Worm (Caenorhabditis elegans) whole organism, mixed stage, embryonic: ENCODE measurements around the gene nop-1.

ENCODE experiments used
- M03D4.4 ChIP-seq: sonication (generic microtip); optimal IDR thresholded peaks from 2 replicates; lab custom pipeline; 2017; ENCODE audit warnings: mild to moderate bottlenecking, missing genetic modification characterization, missing compliant biosample characterization
- bed-3 ChIP-seq: fragments of 200-800 bp; sonication (Bioruptor generic); optimal IDR thresholded peaks from 3 replicates; lab custom pipeline; 2018; ENCODE audit warnings: mild to moderate bottlenecking, missing genetic modification characterization, moderate library complexity, missing compliant biosample characterization
- ceh-39 ChIP-seq: fragments of 150-350 bp; optimal IDR thresholded peaks from 2 replicates; lab custom pipeline; 2014; ENCODE audit warnings: missing biosample characterization, missing genetic modification characterization
- ceh-43 ChIP-seq: fragments of 200-800 bp; sonication (Bioruptor generic); optimal IDR thresholded peaks from 2 replicates; lab custom pipeline; 2018; ENCODE audit warnings: mild to moderate bottlenecking, missing genetic modification characterization, moderate library complexity, missing compliant biosample characterization
- ces-1 ChIP-seq: fragments of 150-350 bp; optimal IDR thresholded peaks from 2 replicates; lab custom pipeline; 2014; ENCODE audit warnings: missing biosample characterization, missing genetic modification reagents, missing genetic modification characterization
- drap-1 ChIP-seq: fragments of 200-800 bp; sonication (Bioruptor generic); optimal IDR thresholded peaks from 3 replicates; lab custom pipeline; 2018; ENCODE audit warnings: mild to moderate bottlenecking, missing genetic modification characterization, missing compliant biosample characterization
- elt-1 ChIP-seq: sonication (generic microtip); optimal IDR thresholded peaks from 2 replicates; lab custom pipeline; 2017; ENCODE audit warnings: missing genetic modification characterization, mild to moderate bottlenecking, missing compliant biosample characterization, antibody characterized with exemption, moderate library complexity, borderline replicate concordance; ENCODE audit not compliant: insufficient read depth
- elt-3 ChIP-seq: fragments of 150-350 bp; optimal IDR thresholded peaks from 2 replicates; lab custom pipeline; 2014; ENCODE audit warnings: missing biosample characterization, missing genetic modification characterization
- ham-2 ChIP-seq: fragments of 200-800 bp; sonication (Bioruptor generic); optimal IDR thresholded peaks from 2 replicates; lab custom pipeline; 2018; ENCODE audit warnings: mild to moderate bottlenecking, missing genetic modification characterization, missing compliant biosample characterization
- hlh-1 ChIP-seq: fragments of 150-350 bp; optimal IDR thresholded peaks from 2 replicates; lab custom pipeline; 2014; ENCODE audit warnings: missing biosample characterization, missing genetic modification reagents, missing genetic modification characterization
- lin-32 ChIP-seq: fragments of 200-800 bp; sonication (Bioruptor generic); optimal IDR thresholded peaks from 2 replicates; lab custom pipeline; 2018; ENCODE audit warnings: mild to moderate bottlenecking, missing genetic modification characterization, missing compliant biosample characterization
- lsy-2 ChIP-seq: fragments of 150-350 bp; optimal IDR thresholded peaks from 2 replicates; lab custom pipeline; 2014; ENCODE audit warnings: missing biosample characterization, missing genetic modification characterization
- mab-5 ChIP-seq: fragments of 150-350 bp; optimal IDR thresholded peaks from 2 replicates; lab custom pipeline; 2014; ENCODE audit warnings: missing biosample characterization, missing genetic modification characterization
- mep-1 ChIP-seq: fragments of 150-350 bp; optimal IDR thresholded peaks from 2 replicates; lab custom pipeline; 2017; ENCODE audit warnings: missing biosample characterization, missing genetic modification reagents, missing genetic modification characterization, inconsistent platforms
- mls-2 ChIP-seq: sonication (generic microtip); optimal IDR thresholded peaks from 2 replicates; lab custom pipeline; 2016; ENCODE audit warnings: mild to moderate bottlenecking, missing genetic modification characterization, moderate library complexity, missing compliant biosample characterization
- nhr-2 ChIP-seq: fragments of 150-350 bp; optimal IDR thresholded peaks from 2 replicates; lab custom pipeline; 2014; ENCODE audit warnings: missing biosample characterization, missing genetic modification characterization
- nhr-237 ChIP-seq: fragments of 150-350 bp; optimal IDR thresholded peaks from 2 replicates; lab custom pipeline; 2014; ENCODE audit warnings: missing biosample characterization, missing genetic modification characterization
- nhr-28 ChIP-seq: fragments of 150-350 bp; optimal IDR thresholded peaks from 2 replicates; lab custom pipeline; 2014; ENCODE audit warnings: missing biosample characterization, missing genetic modification characterization
- nhr-76 ChIP-seq: sonication (generic microtip); optimal IDR thresholded peaks from 2 replicates; lab custom pipeline; 2017; ENCODE audit warnings: missing biosample characterization, missing genetic modification characterization
- pha-4 ChIP-seq: fragments of 150-350 bp; optimal IDR thresholded peaks from 2 replicates; lab custom pipeline; 2018; ENCODE audit warnings: missing biosample characterization, missing genetic modification reagents, missing genetic modification characterization
- sem-2 ChIP-seq: fragments of 200-800 bp; sonication (Bioruptor generic); optimal IDR thresholded peaks from 2 replicates; lab custom pipeline; 2018; ENCODE audit warnings: mild to moderate bottlenecking, missing genetic modification characterization, missing compliant biosample characterization
- snpc-4 ChIP-seq: fragments of 150-350 bp; optimal IDR thresholded peaks from 2 replicates; lab custom pipeline; 2014; ENCODE audit warnings: missing biosample characterization, missing genetic modification characterization
- sptf-1 ChIP-seq: sonication (generic microtip); optimal IDR thresholded peaks from 2 replicates; lab custom pipeline; 2017; ENCODE audit warnings: mild to moderate bottlenecking, missing genetic modification characterization, moderate library complexity, missing compliant biosample characterization
- tbx-8 ChIP-seq: fragments of 200-800 bp; sonication (Bioruptor generic); optimal IDR thresholded peaks from 2 replicates; lab custom pipeline; 2018; ENCODE audit warnings: mild to moderate bottlenecking, missing genetic modification characterization, moderate library complexity, missing compliant biosample characterization
- unc-120 ChIP-seq: sonication (generic microtip); optimal IDR thresholded peaks from 2 replicates; lab custom pipeline; 2017; ENCODE audit warnings: missing genetic modification characterization, missing compliant biosample characterization; ENCODE audit not compliant: poor library complexity, severe bottlenecking
- unc-39 ChIP-seq: fragments of 150-350 bp; optimal IDR thresholded peaks from 2 replicates; lab custom pipeline; 2014; ENCODE audit warnings: missing biosample characterization, missing genetic modification characterization
- unc-62 ChIP-seq: fragments of 150-350 bp; optimal IDR thresholded peaks from 2 replicates; lab custom pipeline; 2014; ENCODE audit warnings: missing biosample characterization, missing genetic modification reagents, missing genetic modification characterization
- zip-8 ChIP-seq: fragments of 150-350 bp; optimal IDR thresholded peaks from 2 replicates; lab custom pipeline; 2014; ENCODE audit warnings: missing biosample characterization, missing genetic modification characterization
- ztf-11 ChIP-seq: fragments of 150-350 bp; optimal IDR thresholded peaks from 2 replicates; lab custom pipeline; 2014; ENCODE audit warnings: missing biosample characterization, missing genetic modification characterization

nop-1 gene

ce11 chrIII:5958172-5958886 is at the start of gene nop-1, which contains the start of gene nono-1:
nop-1 (plus strand) TSS chrIII:5958722.
nono-1 (minus strand) TSS chrIII:5958246.
- TF ChIP-seq lin-32 (GFP tag; lab: Kevin White, UChicago) (no peak), sem-2 (GFP tag; lab: Kevin White, UChicago) (no peak), mls-2 (peak; percentile 22), ces-1 (GFP tag; lab: Kevin White, UChicago) (peak; percentile 9), ceh-39 (peak; percentile 100), mep-1 (tag; lab: Kevin White, UChicago) (peak; percentile 10)

DNA sequence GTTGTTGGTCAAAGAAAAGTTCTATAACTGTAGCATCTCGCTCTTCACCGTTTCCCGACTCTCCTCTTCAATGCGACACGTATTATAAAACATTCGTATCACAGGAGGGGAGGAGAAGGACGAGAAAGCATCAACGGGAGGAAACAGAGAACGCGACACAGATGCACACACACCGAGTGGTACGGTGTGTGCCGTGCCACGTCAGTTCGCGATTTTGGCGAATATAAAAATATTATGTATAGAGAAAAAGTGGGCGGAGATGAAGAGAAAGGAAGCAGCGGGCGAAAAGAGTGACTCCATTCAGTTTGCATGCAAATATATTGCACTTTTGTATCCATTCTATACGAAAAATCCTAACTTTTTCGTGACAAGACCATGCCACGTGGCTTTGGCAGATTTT is 43.8 kb upstream of the nop-1 start:
- TF ChIP-seq ces-1 (GFP tag; lab: Kevin White, UChicago), result no peak
- no peak for TF ChIP-seq lsy-2 (tag; lab: Kevin White, UChicago)
- no peak for TF ChIP-seq ham-2 (GFP tag; lab: Kevin White, UChicago)
- no peak for TF ChIP-seq nhr-237
- no peak for TF ChIP-seq unc-120 (tag; lab: Kevin White, UChicago)
- no peak for TF ChIP-seq unc-62 (GFP tag; lab: Kevin White, UChicago)
- TF ChIP-seq zip-8 (tag; lab: Kevin White, UChicago), result no peak
- TF ChIP-seq nhr-28 (tag; lab: Kevin White, UChicago), result no peak
- TF ChIP-seq snpc-4, result no peak
- TF ChIP-seq mab-5 (tag; lab: Kevin White, UChicago), result no peak
- TF ChIP-seq M03D4.4, result no peak
- no peak for TF ChIP-seq unc-39 (tag; lab: Kevin White, UChicago)
- TF ChIP-seq nhr-76 (tag; lab: Kevin White, UChicago), result no peak
- no peak for TF ChIP-seq mls-2
- TF ChIP-seq, all 35 proteins: peak for 0

DNA sequence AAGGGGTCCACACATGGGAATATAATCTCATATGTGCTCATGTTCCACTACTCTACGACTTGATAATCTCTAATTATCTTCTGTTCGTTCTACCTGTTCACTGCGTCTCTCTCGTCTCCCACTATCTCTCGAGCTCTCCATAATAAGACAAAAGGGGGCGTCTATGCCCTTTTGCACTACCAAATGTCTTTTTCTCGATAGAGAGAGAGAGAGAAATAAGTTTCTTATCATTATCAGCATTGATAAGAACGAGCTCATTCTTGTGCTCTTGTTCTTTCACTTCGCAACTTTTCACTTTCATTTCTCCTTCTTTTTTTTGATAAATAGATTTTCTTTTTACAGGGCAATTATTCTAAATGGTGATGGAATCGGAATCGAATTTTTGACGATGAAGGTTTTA is 42.6 kb upstream of the nop-1 start:
- TF ChIP-seq sptf-1 (tag; lab: Kevin White, UChicago) (no peak), elt-3 (no peak), nhr-2 (tag; lab: Kevin White, UChicago) (no peak), tbx-8 (GFP tag; lab: Kevin White, UChicago) (no peak), ham-2 (GFP tag; lab: Kevin White, UChicago) (no peak), ztf-11 (no peak), ceh-43 (GFP tag; lab: Kevin White, UChicago) (no peak), zip-8 (tag; lab: Kevin White, UChicago) (no peak), mls-2 (no peak), ces-1 (GFP tag; lab: Kevin White, UChicago) (no peak), lsy-2 (tag; lab: Kevin White, UChicago) (no peak), pha-4 (no peak), unc-39 (tag; lab: Kevin White, UChicago) (no peak), lin-32 (GFP tag; lab: Kevin White, UChicago) (no peak), drap-1 (no peak)

DNA sequence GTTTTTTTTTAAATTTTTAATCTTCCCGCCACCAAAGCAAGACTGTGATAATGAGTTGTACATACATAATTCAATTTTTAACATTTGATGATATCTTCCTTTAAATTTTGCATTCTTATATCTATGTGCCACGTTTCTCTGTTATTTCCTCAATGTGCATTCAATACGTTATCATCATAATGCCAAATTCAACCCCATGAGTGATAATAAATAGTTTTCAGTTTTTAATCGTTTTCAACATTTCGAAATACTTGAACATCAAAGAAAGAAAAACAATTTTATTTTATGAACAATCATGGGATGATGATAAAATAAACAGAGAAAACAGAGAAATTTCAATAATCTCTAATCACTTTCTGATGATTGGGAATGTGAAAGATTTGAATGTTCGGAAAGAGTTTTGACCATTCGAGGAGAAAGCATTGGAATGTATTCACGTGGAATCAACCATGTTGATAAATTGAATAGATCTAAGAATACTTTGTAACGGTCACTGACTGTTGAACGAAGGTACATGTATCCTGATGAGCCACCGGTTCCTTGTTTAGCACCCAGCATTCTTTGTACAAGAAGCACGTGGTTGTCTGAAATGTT is 41.1 kb upstream of the nop-1 start:
- TF ChIP-seq snpc-4 (no peak), elt-1 (tag; lab: Kevin White, UChicago) (no peak), ham-2 (GFP tag; lab: Kevin White, UChicago) (no peak), sptf-1 (tag; lab: Kevin White, UChicago) (no peak), M03D4.4 (no peak), lsy-2 (tag; lab: Kevin White, UChicago) (no peak), unc-120 (tag; lab: Kevin White, UChicago) (no peak), mls-2 (no peak), hlh-1 (tag; lab: Kevin White, UChicago) (no peak), ces-1 (GFP tag; lab: Kevin White, UChicago) (no peak), nhr-2 (tag; lab: Kevin White, UChicago) (no peak), ztf-11 (no peak), ceh-43 (GFP tag; lab: Kevin White, UChicago) (no peak), nhr-28 (tag; lab: Kevin White, UChicago) (no peak), elt-3 (no peak), mab-5 (tag; lab: Kevin White, UChicago) (no peak), unc-62 (GFP tag; lab: Kevin White, UChicago) (no peak)

DNA sequence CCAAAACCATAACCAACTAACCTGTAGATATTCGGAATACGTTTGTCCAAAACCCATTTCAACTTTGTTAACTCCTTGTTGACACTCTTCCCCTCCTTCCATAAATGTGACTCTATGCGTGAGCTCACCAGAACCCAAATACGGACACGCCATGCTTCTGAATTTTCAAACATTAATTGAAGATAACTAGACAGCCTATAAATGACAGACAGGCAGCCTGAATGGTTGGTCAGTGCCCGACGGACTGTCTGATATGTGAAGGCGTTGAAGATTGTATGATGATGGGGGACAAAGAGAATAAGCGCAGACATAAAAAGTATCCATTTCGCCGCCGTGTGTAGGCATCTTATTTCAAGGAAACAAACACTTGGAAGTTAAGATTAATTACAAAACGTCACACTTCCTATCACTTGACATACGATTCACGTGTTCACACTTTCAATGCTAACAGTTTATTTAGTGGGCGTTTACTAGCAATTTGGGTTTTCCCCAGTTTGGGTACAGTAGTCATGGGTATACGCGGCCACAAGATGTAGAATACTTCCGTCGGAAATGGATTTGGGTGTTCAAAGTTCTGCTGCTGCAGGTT is 38.6 kb upstream of the nop-1 start, which contains the start of the genes tdo-2 and C28H8.2:
Gene tdo-2 (minus strand): TSS at position 157 of the 589 bp plus-strand sequence.
Gene C28H8.2 (plus strand): TSS at position 524 of the 589 bp plus-strand sequence.
- no peak for TF ChIP-seq lsy-2 (tag; lab: Kevin White, UChicago)
- no peak for TF ChIP-seq elt-3
- no peak for TF ChIP-seq ham-2 (GFP tag; lab: Kevin White, UChicago)
- no peak for TF ChIP-seq bed-3 (GFP tag; lab: Kevin White, UChicago)
- TF ChIP-seq M03D4.4, result no peak
- TF ChIP-seq mls-2, result no peak
- TF ChIP-seq nhr-237, result no peak
